Worm (Caenorhabditis elegans): Measurements from ENCODE around the gene D2023.6.

The D2023.6 gene

DNA sequence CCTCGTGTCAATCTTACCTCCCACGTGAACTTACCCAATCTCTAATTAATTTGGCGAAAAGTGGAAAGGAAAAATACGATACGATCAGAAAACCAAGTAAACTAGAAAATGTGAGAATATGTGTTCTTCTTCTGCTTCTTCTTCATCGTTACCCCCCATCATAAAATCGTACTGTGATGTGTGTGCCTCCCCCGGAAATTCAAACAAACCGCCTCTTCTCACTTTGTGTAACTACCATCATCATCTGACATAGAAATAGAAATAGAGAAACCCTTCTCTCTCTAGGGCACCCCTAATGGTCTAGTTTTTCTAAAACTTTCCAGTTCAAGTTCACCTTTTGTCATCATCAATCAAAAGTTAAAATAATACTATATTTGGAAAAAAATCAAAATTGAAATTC, 30.6 kb downstream of the D2023.6 start:
- no peak for TF ChIP-seq W03F9.2 (tag; optimal IDR thresholded peaks at IDR 0.05)
- no peak for TF ChIP-seq dao-5 (tag; optimal IDR thresholded peaks at IDR 0.05)
- no peak for TF ChIP-seq him-1 (tag; optimal IDR thresholded peaks at IDR 0.05)

DNA sequence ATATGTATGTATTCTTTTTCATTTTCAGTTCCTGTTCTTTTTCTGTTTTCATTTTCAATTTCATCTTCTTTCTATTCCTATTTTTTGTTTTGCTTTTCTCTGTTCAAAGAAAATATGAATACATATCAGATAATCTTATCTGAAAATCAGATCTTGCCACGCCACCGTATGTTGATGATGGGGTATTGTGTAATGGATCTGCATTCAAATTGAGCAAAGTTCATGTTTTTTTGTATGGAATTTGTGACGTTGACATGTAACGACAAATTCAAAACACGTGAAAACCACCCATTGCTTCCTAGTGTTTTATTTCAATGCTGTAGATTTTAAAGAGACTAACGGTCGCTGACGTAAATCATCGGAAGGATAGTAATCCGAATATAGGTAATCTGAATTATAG, 31.1 kb downstream of the D2023.6 start:
- TF ChIP-seq him-1 (tag; optimal IDR thresholded peaks at IDR 0.05) (no peak), W03F9.2 (tag; optimal IDR thresholded peaks at IDR 0.05) (no peak), dao-5 (tag; optimal IDR thresholded peaks at IDR 0.05) (no peak)

DNA sequence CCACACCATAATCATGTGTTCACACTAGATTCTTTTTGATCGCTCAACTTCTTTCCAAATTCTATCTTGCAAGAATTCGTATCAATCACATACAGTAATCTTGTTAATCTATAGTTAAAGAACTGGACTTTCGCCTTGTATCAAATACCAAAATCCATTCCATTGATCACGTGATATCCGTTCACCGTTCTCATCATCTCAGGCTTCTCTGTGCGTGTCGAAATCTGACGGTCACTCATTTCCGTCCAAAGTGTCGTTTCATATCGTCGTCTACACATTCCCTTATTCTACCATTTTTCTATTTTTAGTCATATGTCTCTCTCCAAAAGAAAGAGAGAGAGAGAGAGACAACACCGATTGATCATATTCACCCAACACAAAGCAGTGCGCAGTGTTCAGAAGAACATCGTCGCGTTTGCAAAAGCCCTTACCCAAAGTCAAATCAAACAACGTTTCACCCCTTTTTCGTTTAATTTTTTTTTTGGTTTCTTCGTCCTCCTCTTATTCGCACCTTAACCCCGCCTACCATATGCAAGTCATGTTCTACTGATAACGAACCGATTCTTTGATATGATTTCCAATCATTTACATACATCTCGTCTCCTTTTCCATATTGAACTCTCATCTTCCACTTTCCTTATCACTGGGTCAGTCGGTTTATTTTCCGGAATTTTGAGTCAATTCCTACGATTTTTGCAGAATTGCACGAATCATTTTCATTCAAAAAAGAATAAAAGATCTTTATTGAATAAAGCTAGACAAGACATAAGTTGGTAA, 32.1 kb downstream of the D2023.6 start:
- TF ChIP-seq dao-5 (tag; optimal IDR thresholded peaks at IDR 0.05), result no peak
- no peak for TF ChIP-seq him-1 (tag; optimal IDR thresholded peaks at IDR 0.05)
- TF ChIP-seq W03F9.2 (tag; optimal IDR thresholded peaks at IDR 0.05), result no peak

DNA sequence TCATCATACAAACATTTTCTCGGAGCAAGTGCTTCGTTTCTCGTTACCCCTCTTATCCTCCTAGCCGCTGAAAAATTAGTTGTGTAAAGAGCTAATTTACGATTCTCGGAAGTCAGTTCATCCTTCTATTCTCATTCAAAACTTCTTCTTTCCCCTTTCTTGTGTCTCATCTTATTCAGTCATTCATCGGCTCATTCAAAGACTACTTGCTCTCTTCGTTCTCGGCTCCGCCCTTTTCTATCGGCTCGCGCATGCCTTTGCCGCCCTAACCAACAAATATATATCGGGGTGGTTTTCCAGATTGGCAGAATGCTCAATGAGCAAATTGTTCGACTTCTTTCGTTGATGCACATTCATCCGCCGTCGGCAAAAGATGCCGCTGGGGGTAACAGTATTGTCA, 33.2 kb downstream of the D2023.6 start, which contains the start of gene R13H4.5:
R13H4.5 (plus strand) TSS at position 301 of the 400 bp plus-strand sequence.
- TF ChIP-seq dao-5 (tag; optimal IDR thresholded peaks at IDR 0.05) (no peak), W03F9.2 (tag; optimal IDR thresholded peaks at IDR 0.05) (no peak), him-1 (tag; optimal IDR thresholded peaks at IDR 0.05) (no peak)

DNA sequence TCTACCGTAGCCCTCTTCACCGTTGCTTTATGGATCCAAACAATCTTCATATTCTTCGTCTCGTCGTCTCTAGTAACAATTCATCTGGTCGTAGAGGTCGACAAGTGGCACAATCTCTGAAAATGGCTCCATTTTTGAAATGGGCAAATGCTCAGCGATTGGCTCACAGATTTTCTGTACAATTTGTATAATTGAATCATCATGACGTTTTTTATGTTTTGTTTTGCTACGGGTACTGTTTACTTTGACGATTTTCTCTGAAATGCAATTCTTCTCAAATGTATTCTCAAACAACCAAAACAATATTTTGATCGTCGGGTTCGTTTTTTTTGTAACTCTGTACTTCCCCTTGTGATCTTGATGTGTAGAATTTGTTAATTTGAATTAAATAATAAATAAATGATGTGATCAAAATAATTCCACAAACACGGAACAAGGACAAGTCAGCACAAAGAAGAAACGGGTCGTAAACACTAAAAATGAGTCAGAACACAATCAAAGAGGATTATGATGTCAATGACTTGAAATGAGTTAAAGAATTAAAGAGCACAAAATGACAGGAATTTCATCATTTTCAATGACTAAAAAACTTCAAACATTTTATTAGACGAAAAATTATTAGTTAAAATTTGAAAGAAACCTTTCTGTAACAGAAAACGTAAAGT, 34.9 kb downstream of the D2023.6 start:
- no peak for TF ChIP-seq dao-5 (tag; optimal IDR thresholded peaks at IDR 0.05)
- TF ChIP-seq W03F9.2 (tag; optimal IDR thresholded peaks at IDR 0.05), result no peak
- no peak for TF ChIP-seq him-1 (tag; optimal IDR thresholded peaks at IDR 0.05)

DNA sequence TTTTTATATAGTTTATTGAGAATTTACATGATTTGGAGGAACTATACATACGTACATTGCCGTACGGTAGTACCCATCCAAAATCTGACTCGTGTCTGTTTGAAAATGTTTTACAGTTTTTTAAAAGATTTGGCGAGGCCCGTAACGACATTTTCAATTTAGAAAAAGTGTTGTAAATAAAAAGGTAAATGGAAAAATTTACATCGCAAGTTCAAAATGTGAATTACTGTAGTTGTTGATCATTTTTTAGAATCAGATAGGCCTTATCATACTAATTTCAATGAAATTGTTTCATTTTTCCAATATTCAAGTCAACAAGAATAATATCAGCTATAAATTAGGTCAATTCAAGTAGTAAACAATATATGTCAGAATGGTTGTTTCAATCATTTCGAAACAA, 35.7 kb downstream of the D2023.6 start, which contains the start of gene R13H4.6:
R13H4.6 (plus strand) TSS at position 301 of the 400 bp plus-strand sequence.
- TF ChIP-seq him-1 (tag; optimal IDR thresholded peaks at IDR 0.05) (no peak), dao-5 (tag; optimal IDR thresholded peaks at IDR 0.05) (no peak), W03F9.2 (tag; optimal IDR thresholded peaks at IDR 0.05) (no peak)

DNA sequence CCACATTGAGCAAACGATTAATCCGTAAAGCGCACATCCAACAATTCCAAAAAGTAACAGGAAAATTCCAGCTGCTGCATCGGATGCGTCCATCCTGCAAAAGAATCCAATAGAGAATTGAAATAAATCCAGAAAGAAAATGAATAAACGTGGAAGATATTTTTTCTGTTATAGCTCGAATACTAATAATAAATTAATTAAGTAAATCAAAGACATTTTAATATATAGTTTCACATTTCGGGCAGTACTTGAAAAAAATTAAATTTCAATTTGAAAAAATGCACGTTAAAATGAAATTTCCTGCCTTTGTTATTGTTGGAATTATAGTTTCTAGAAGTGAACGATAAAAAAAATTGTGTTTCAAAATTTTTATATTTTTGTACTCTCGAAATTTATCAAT, 41.0 kb downstream of the D2023.6 start, which contains the start of gene R13H4.7:
R13H4.7 (minus strand) TSS at position 101 of the 400 bp plus-strand sequence.
- TF ChIP-seq dao-5 (tag; optimal IDR thresholded peaks at IDR 0.05) (no peak), him-1 (tag; optimal IDR thresholded peaks at IDR 0.05) (no peak), W03F9.2 (tag; optimal IDR thresholded peaks at IDR 0.05) (no peak)

DNA sequence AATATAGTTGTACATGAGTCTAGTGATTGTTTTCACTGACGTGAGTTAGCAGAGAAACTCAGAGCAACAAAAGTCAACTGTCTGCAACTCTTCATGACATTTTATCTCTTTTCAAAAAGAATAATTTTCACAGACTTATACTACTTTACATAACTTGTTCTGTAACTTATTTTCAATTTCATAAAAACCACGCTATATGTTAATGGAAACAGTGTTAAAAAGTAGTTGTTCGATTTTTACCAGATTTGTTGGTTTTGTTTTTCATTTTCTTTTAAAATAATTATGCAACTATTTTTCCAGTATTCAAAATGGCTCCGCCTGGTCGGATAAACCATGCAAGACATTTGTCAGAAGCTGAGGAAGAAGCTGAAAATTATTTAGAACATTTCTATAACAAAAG, 47.9 kb downstream of the D2023.6 start, which contains the start of gene sulp-4:
sulp-4 (plus strand) TSS at position 301 of the 400 bp plus-strand sequence.
- TF ChIP-seq him-1 (tag; optimal IDR thresholded peaks at IDR 0.05), result no peak
- TF ChIP-seq dao-5 (tag; optimal IDR thresholded peaks at IDR 0.05), result no peak
- TF ChIP-seq W03F9.2 (tag; optimal IDR thresholded peaks at IDR 0.05), result no peak

DNA sequence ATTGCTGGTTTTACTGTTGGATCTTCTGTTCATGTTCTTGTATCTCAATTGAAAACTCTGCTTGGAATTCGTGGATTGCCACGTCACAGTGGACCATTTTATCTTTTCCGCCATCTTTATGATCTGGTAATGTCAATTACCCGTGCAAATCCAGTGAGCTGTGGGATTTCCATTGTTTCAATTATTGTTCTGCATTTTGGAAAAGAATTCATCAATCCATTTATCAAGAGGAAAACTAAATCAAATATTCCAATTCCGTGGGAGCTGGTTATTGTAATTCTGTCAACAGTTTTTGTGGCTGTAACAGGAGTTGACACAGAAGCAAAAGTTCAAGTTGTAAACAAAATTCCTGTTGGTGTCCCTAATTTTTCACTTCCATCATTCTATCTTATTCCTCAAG, 49.5 kb downstream of the D2023.6 start:
- TF ChIP-seq him-1 (tag; optimal IDR thresholded peaks at IDR 0.05), result no peak
- TF ChIP-seq W03F9.2 (tag; optimal IDR thresholded peaks at IDR 0.05), result no peak
- no peak for TF ChIP-seq dao-5 (tag; optimal IDR thresholded peaks at IDR 0.05)
